Worm (Caenorhabditis elegans): ENCODE data around the gene nhr-28.

The nhr-28 gene

DNA sequence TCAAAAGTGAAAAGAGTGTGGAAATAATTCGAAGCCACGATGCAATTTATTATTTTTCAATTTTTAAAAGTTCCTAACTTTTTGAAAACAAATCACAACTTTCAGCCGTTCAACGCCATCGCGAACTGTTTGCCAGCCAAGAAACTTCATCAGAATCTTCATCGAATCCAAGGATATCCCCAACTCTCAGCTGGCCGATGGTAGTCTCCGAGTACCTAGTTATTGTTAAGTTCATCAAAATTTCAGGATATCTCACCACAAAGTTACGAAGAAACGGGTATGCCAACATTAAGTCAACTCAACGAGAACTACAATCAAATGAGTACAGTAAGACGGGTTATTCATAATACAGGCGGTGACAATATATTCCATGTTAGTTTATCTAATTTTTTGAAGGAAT, 1.6 kb downstream of the nhr-28 start:
- TF ChIP-seq scrt-1 (GFP tag; IDR thresholded peaks at IDR 0.05) (no peak), hnd-1 (tag; optimal IDR thresholded peaks at IDR 0.05) (no peak)

DNA sequence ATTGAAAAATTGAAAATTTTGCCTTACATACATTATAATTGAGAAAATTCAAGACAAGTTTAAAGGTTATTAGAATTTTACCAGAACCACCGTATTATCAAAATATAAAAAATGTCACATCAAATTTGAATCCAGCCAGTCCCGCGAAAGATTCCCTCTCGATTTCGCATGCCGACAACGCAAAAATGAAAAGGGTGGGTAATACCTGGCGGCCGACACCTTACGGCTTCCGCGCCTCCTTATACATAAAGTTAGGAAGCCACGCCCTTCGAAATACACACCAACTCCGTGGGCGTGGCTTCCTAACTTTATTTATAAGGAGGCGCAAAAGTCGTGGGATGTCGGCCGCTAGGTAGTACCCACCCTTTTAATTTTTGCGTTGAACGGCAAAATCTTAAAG, 2.8 kb downstream of the nhr-28 start:
- TF ChIP-seq hmg-4 (GFP tag; optimal IDR thresholded peaks at IDR 0.05) (no peak), pes-1 (GFP tag; IDR thresholded peaks at IDR 0.05) (peak; percentile 11; the same call in 1 of the 2 replicates), tra-4 (tag; optimal IDR thresholded peaks at IDR 0.05) (no peak)

DNA sequence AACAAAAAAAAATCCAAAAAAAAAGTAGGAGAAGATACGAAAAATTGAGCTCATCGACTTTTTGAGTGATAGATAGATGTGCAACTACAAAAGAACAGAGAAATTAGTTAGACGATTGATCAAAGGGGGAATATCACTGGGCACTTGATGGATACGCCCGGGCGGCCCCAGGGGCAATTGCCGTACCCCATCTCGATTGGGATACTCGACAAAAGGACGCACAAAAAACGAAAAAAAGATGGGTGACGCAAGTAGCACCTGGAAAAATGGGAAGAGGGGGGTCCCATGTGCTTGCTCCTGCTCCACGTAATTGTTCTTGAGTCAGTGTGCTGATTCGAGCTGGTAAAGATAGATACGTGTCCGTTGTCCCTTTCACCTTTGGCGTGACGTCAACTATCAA, 6.2 kb downstream of the nhr-28 start:
- no peak for TF ChIP-seq tbx-37 (GFP tag; conservative IDR thresholded peaks at IDR 0.05)
- TF ChIP-seq ets-7 (tag; optimal IDR thresholded peaks at IDR 0.05), result no peak
- TF ChIP-seq scrt-1 (GFP tag; IDR thresholded peaks at IDR 0.05), result no peak
- no peak for TF ChIP-seq hmbx-1 (tag; optimal IDR thresholded peaks at IDR 0.05)
- TF ChIP-seq hmg-4 (GFP tag; optimal IDR thresholded peaks at IDR 0.05), result no peak
- no peak for TF ChIP-seq ceh-13 (GFP tag; optimal IDR thresholded peaks at IDR 0.05)
- TF ChIP-seq sea-1 (GFP tag; conservative IDR thresholded peaks at IDR 0.05), result no peak
- TF ChIP-seq F13C5.2 (tag; optimal IDR thresholded peaks at IDR 0.05), result no peak
- TF ChIP-seq ama-1 (optimal IDR thresholded peaks at IDR 0.05), result no peak
- no peak for TF ChIP-seq hnd-1 (tag; optimal IDR thresholded peaks at IDR 0.05)
- TF ChIP-seq B0310.2 (tag; optimal IDR thresholded peaks at IDR 0.05), result no peak
- no peak for TF ChIP-seq pes-1 (GFP tag; IDR thresholded peaks at IDR 0.05)
- TF ChIP-seq tbx-11 (GFP tag; IDR thresholded peaks at IDR 0.05), result no peak
- no peak for TF ChIP-seq aly-1 (tag; optimal IDR thresholded peaks at IDR 0.05)
- TF ChIP-seq ceh-36 (tag; optimal IDR thresholded peaks at IDR 0.05), result no peak

DNA sequence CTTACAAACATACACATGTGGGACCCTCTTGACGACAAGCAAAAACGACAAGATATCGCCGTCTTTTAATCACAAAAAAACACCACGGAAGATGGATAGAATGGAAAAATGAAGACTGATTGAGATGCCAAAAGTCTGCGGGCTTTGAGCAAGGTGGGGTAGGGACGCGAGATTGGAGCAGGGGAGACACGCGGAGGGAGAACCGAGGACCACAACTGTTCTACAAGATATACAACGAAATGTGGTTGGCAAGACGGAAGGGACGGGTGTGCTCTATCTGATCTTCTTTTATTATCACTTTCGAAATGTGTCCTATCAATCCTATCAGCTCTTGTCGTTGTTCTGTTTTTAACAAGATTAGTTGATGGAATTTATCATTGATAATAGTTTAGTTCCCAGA, 8.9 kb downstream of the nhr-28 start:
- no peak for TF ChIP-seq sea-1 (GFP tag; conservative IDR thresholded peaks at IDR 0.05)
- TF ChIP-seq hmbx-1 (tag; optimal IDR thresholded peaks at IDR 0.05), result no peak
- no peak for TF ChIP-seq B0310.2 (tag; optimal IDR thresholded peaks at IDR 0.05)
- TF ChIP-seq tra-4 (tag; optimal IDR thresholded peaks at IDR 0.05), result no peak
- TF ChIP-seq flt-1 (GFP tag; IDR thresholded peaks at IDR 0.05), result no peak
- no peak for TF ChIP-seq tbx-11 (GFP tag; IDR thresholded peaks at IDR 0.05)
- no peak for TF ChIP-seq ets-7 (tag; optimal IDR thresholded peaks at IDR 0.05)
- TF ChIP-seq F13C5.2 (tag; optimal IDR thresholded peaks at IDR 0.05), result no peak
- no peak for TF ChIP-seq ceh-36 (tag; optimal IDR thresholded peaks at IDR 0.05)
- no peak for TF ChIP-seq hnd-1 (tag; optimal IDR thresholded peaks at IDR 0.05)
- no peak for TF ChIP-seq tbx-37 (GFP tag; conservative IDR thresholded peaks at IDR 0.05)
- TF ChIP-seq hmg-4 (GFP tag; optimal IDR thresholded peaks at IDR 0.05), result no peak
- no peak for TF ChIP-seq aly-1 (tag; optimal IDR thresholded peaks at IDR 0.05)
- TF ChIP-seq ama-1 (optimal IDR thresholded peaks at IDR 0.05), result no peak
- no peak for TF ChIP-seq scrt-1 (GFP tag; IDR thresholded peaks at IDR 0.05)
- no peak for TF ChIP-seq ceh-13 (GFP tag; optimal IDR thresholded peaks at IDR 0.05)
- no peak for TF ChIP-seq pes-1 (GFP tag; IDR thresholded peaks at IDR 0.05)

DNA sequence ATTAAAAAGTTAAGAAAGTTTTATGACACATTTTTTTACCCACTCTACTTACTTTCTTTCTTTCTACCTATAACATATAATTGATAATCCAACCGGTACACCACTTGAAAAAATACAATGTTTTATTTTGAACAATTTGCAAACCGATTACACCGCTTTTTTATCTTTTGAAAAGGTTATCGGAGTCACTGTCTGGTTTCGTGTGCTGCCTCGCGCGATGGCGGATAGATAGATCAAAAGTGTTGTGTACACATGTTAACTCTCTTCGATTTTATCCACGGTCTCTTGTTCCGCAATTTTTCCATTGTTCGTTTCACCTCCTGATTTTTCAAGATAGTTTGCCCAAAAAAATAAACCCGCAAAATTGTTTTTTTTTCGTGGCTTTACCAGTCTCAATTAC, 11.7 kb downstream of the nhr-28 start:
- TF ChIP-seq scrt-1 (GFP tag; IDR thresholded peaks at IDR 0.05), result no peak

DNA sequence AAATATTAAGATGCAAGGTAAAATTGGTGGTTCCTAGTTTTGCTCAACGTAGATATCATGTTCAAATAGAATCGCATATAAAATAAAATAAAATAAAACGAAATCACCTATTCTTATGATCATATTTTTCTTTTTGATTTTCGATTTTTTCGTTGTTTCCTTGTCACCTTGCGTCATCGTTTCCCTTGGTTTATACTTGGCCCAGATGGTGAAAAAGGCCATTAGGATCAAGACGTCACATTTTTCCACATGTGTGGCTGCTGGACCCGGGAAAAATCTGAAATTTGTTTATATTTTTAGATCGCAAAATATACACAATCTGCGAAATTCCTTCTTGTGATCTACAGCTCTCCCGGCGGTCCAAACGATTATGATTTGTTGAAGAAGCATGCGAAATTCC, 12.2 kb downstream of the nhr-28 start, which contains the start of gene ace-1:
TSS of gene ace-1 (plus strand) at position 301 of the 400 bp plus-strand sequence.
- TF ChIP-seq hnd-1 (tag; optimal IDR thresholded peaks at IDR 0.05) (no peak), tra-4 (tag; optimal IDR thresholded peaks at IDR 0.05) (no peak), ama-1 (optimal IDR thresholded peaks at IDR 0.05) (no peak), tbx-11 (GFP tag; IDR thresholded peaks at IDR 0.05) (no peak), sea-1 (GFP tag; conservative IDR thresholded peaks at IDR 0.05) (no peak)

DNA sequence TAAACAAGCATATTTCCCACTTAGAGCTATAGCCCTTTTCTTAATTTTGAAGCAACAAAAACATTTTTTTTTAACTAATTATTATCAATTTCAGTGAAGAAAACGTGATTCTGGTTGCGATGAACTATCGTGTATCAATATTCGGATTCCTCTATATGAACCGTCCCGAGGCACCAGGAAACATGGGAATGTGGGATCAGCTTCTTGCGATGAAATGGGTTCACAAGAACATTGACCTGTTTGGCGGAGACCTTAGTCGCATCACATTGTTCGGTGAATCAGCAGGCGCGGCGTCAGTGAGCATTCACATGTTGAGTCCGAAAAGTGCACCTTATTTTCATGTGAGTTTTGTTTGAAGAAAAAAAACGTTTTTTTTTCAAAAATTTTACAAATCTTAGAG, 14.2 kb downstream of the nhr-28 start:
- TF ChIP-seq hmbx-1 (tag; optimal IDR thresholded peaks at IDR 0.05), result no peak
- TF ChIP-seq B0310.2 (tag; optimal IDR thresholded peaks at IDR 0.05), result no peak
- TF ChIP-seq hnd-1 (tag; optimal IDR thresholded peaks at IDR 0.05), result no peak
- TF ChIP-seq hmg-4 (GFP tag; optimal IDR thresholded peaks at IDR 0.05), result no peak
- no peak for TF ChIP-seq ceh-36 (tag; optimal IDR thresholded peaks at IDR 0.05)
- no peak for TF ChIP-seq pes-1 (GFP tag; IDR thresholded peaks at IDR 0.05)
- no peak for TF ChIP-seq sea-1 (GFP tag; conservative IDR thresholded peaks at IDR 0.05)

DNA sequence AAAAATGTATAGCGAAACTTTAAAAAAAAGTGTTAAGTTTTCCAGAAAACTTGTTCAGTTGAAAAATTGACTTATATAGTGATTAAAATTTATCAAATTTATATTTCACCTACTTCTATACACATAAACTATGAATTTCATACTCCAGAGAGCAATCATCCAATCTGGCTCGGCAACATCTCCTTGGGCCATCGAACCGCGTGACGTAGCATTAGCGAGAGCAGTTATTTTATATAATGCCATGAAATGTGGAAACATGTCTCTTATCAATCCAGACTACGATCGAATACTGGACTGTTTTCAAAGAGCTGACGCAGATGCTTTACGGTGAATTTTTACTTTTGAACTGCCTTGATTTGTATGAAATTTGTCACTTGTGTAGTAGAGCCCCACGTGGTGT, 14.7 kb downstream of the nhr-28 start:
- TF ChIP-seq hmg-4 (GFP tag; optimal IDR thresholded peaks at IDR 0.05), result no peak
- TF ChIP-seq tra-4 (tag; optimal IDR thresholded peaks at IDR 0.05), result no peak
- TF ChIP-seq F13C5.2 (tag; optimal IDR thresholded peaks at IDR 0.05), result no peak
- TF ChIP-seq aly-1 (tag; optimal IDR thresholded peaks at IDR 0.05), result no peak
- no peak for TF ChIP-seq ceh-36 (tag; optimal IDR thresholded peaks at IDR 0.05)
- no peak for TF ChIP-seq scrt-1 (GFP tag; IDR thresholded peaks at IDR 0.05)
- no peak for TF ChIP-seq tbx-11 (GFP tag; IDR thresholded peaks at IDR 0.05)
- no peak for TF ChIP-seq tbx-37 (GFP tag; conservative IDR thresholded peaks at IDR 0.05)
- no peak for TF ChIP-seq ceh-13 (GFP tag; optimal IDR thresholded peaks at IDR 0.05)
- no peak for TF ChIP-seq hmbx-1 (tag; optimal IDR thresholded peaks at IDR 0.05)
- TF ChIP-seq B0310.2 (tag; optimal IDR thresholded peaks at IDR 0.05), result no peak
- TF ChIP-seq pes-1 (GFP tag; IDR thresholded peaks at IDR 0.05), result no peak
- TF ChIP-seq flt-1 (GFP tag; IDR thresholded peaks at IDR 0.05), result no peak
- TF ChIP-seq ama-1 (optimal IDR thresholded peaks at IDR 0.05), result no peak
- no peak for TF ChIP-seq sea-1 (GFP tag; conservative IDR thresholded peaks at IDR 0.05)
